Worm (Caenorhabditis elegans) whole organism, L2 larva: ENCODE data around the gene clec-38.

Source experiments
- C34F6.9 ChIP-seq: fragments of 150-350 bp; optimal IDR thresholded peaks from 2 replicates; lab custom pipeline; 2014; ENCODE audit warnings: missing biosample characterization, missing genetic modification characterization
- F13H6.1 ChIP-seq: sonication (generic microtip); optimal IDR thresholded peaks from 2 replicates; lab custom pipeline; 2016; ENCODE audit warnings: missing genetic modification characterization, missing compliant biosample characterization
- R02D3.7 ChIP-seq: fragments of 150-350 bp; optimal IDR thresholded peaks from 2 replicates; lab custom pipeline; 2014; ENCODE audit warnings: missing biosample characterization, missing genetic modification characterization
- Y55F3AM.14 ChIP-seq: fragments of 200-800 bp; sonication (Bioruptor generic); optimal IDR thresholded peaks from 2 replicates; lab custom pipeline; 2018; ENCODE audit warnings: mild to moderate bottlenecking, missing genetic modification characterization, missing compliant biosample characterization
- ZK546.5 ChIP-seq: sonication (generic microtip); optimal IDR thresholded peaks from 2 replicates; lab custom pipeline; 2017; ENCODE audit warnings: missing biosample characterization, missing genetic modification characterization
- alr-1 ChIP-seq: fragments of 150-350 bp; optimal IDR thresholded peaks from 2 replicates; lab custom pipeline; 2014; ENCODE audit warnings: missing biosample characterization, missing genetic modification characterization
- aly-2 ChIP-seq: fragments of 150-350 bp; optimal IDR thresholded peaks from 2 replicates; lab custom pipeline; 2014; ENCODE audit warnings: missing biosample characterization, missing genetic modification characterization
- ama-1 ChIP-seq: fragments of 150-350 bp; optimal IDR thresholded peaks from 2 replicates; lab custom pipeline; 2018; ENCODE audit warnings: inconsistent platforms
- blmp-1 ChIP-seq: sonication (generic microtip); optimal IDR thresholded peaks from 2 replicates; lab custom pipeline; 2017; ENCODE audit warnings: missing genetic modification characterization, mild to moderate bottlenecking, missing compliant biosample characterization, antibody characterized with exemption, moderate library complexity; ENCODE audit not compliant: insufficient read depth
- ceh-16 ChIP-seq: fragments of 150-350 bp; optimal IDR thresholded peaks from 2 replicates; lab custom pipeline; 2014; ENCODE audit warnings: missing biosample characterization, missing genetic modification characterization
- ceh-82 ChIP-seq: fragments of 150-350 bp; optimal IDR thresholded peaks from 2 replicates; lab custom pipeline; 2014; ENCODE audit warnings: missing biosample characterization, missing genetic modification characterization
- crh-2 ChIP-seq: sonication (generic microtip); optimal IDR thresholded peaks from 2 replicates; lab custom pipeline; 2017; ENCODE audit warnings: missing biosample characterization, missing genetic modification characterization
- dmd-4 ChIP-seq: sonication (generic microtip); optimal IDR thresholded peaks from 2 replicates; lab custom pipeline; 2017; ENCODE audit warnings: missing biosample characterization, missing genetic modification characterization
- fos-1 ChIP-seq: fragments of 150-350 bp; optimal IDR thresholded peaks from 2 replicates; lab custom pipeline; 2014; ENCODE audit warnings: missing biosample characterization, missing genetic modification characterization
- gmeb-1 ChIP-seq: fragments of 150-350 bp; optimal IDR thresholded peaks from 2 replicates; lab custom pipeline; 2014; ENCODE audit warnings: missing biosample characterization, missing genetic modification characterization
- lin-13 ChIP-seq: fragments of 150-350 bp; optimal IDR thresholded peaks from 2 replicates; lab custom pipeline; 2014; ENCODE audit warnings: missing biosample characterization, missing genetic modification reagents, missing genetic modification characterization
- lin-39 ChIP-seq: fragments of 150-350 bp; optimal IDR thresholded peaks from 2 replicates; lab custom pipeline; 2014; ENCODE audit warnings: missing biosample characterization, missing genetic modification reagents, missing genetic modification characterization
- lsy-2 ChIP-seq, 2 experiments: fragments of 150-350 bp in 1 of 2; sonication (generic microtip) in 1 of 2; optimal IDR thresholded peaks; 2 replicates each; lab custom pipeline; 2014 to 2017; ENCODE audit warnings: missing biosample characterization in 2 of 2, missing genetic modification characterization in 2 of 2
- mdl-1 ChIP-seq, 2 experiments: fragments of 150-350 bp in 1 of 2; sonication (generic microtip) in 1 of 2; optimal IDR thresholded peaks; 2 replicates each; lab custom pipeline; 2017; ENCODE audit warnings: missing biosample characterization in 2 of 2, missing genetic modification characterization in 2 of 2
- nhr-10 ChIP-seq: sonication (generic microtip); optimal IDR thresholded peaks from 2 replicates; lab custom pipeline; 2017; ENCODE audit warnings: missing biosample characterization, missing genetic modification characterization
- nhr-11 ChIP-seq: fragments of 150-350 bp; optimal IDR thresholded peaks from 2 replicates; lab custom pipeline; 2014; ENCODE audit warnings: missing biosample characterization, missing genetic modification characterization
- nhr-12 ChIP-seq: fragments of 150-350 bp; optimal IDR thresholded peaks from 2 replicates; lab custom pipeline; 2014; ENCODE audit warnings: missing biosample characterization, missing genetic modification characterization
- nhr-129 ChIP-seq: fragments of 150-350 bp; optimal IDR thresholded peaks from 2 replicates; lab custom pipeline; 2014; ENCODE audit warnings: missing biosample characterization, missing genetic modification characterization
- nhr-21 ChIP-seq: fragments of 150-350 bp; optimal IDR thresholded peaks from 2 replicates; lab custom pipeline; 2014; ENCODE audit warnings: missing biosample characterization, missing genetic modification characterization
- nhr-25 ChIP-seq: fragments of 150-350 bp; sonication (generic microtip); optimal IDR thresholded peaks from 3 replicates; lab custom pipeline; 2014; ENCODE audit warnings: missing biosample characterization, missing genetic modification characterization
- nhr-6 ChIP-seq: fragments of 150-350 bp; optimal IDR thresholded peaks from 2 replicates; lab custom pipeline; 2014; ENCODE audit warnings: missing biosample characterization, missing genetic modification characterization
- nhr-77 ChIP-seq: fragments of 150-350 bp; optimal IDR thresholded peaks from 2 replicates; lab custom pipeline; 2014; ENCODE audit warnings: missing biosample characterization, missing genetic modification characterization
- peb-1 ChIP-seq: fragments of 150-350 bp; optimal IDR thresholded peaks from 2 replicates; lab custom pipeline; 2014; ENCODE audit warnings: missing biosample characterization, missing genetic modification characterization
- sem-4 ChIP-seq: fragments of 150-350 bp; optimal IDR thresholded peaks from 2 replicates; lab custom pipeline; 2014; ENCODE audit warnings: missing biosample characterization, missing genetic modification reagents, missing genetic modification characterization
- skn-1 ChIP-seq: sonication (generic microtip); optimal IDR thresholded peaks from 2 replicates; lab custom pipeline; 2017; ENCODE audit warnings: missing biosample characterization, missing genetic modification characterization
- sma-3 ChIP-seq: sonication (generic microtip); optimal IDR thresholded peaks from 2 replicates; lab custom pipeline; 2016; ENCODE audit warnings: missing genetic modification reagents, missing genetic modification characterization, missing compliant biosample characterization
- sma-9 ChIP-seq, 2 experiments: fragments of 150-350 bp in 1 of 2; sonication (generic microtip) in 1 of 2; optimal IDR thresholded peaks; 2 replicates each; lab custom pipeline; 2014 to 2016; ENCODE audit warnings: missing genetic modification characterization in 2 of 2, mild to moderate bottlenecking in 1 of 2, missing biosample characterization in 1 of 2, missing compliant biosample characterization in 1 of 2, missing genetic modification reagents in 1 of 2, moderate library complexity in 1 of 2
- unc-39 ChIP-seq: fragments of 150-350 bp; optimal IDR thresholded peaks from 2 replicates; lab custom pipeline; 2014; ENCODE audit warnings: missing biosample characterization, missing genetic modification characterization
- unc-55 ChIP-seq: fragments of 150-350 bp; sonication (generic microtip); optimal IDR thresholded peaks from 3 replicates; lab custom pipeline; 2014; ENCODE audit warnings: missing biosample characterization, missing genetic modification reagents, missing genetic modification characterization
- unc-62 ChIP-seq: fragments of 150-350 bp; optimal IDR thresholded peaks from 2 replicates; lab custom pipeline; 2014; ENCODE audit warnings: missing biosample characterization, missing genetic modification reagents, missing genetic modification characterization
- zag-1 ChIP-seq: fragments of 150-350 bp; optimal IDR thresholded peaks from 2 replicates; lab custom pipeline; 2014; ENCODE audit warnings: missing biosample characterization, missing genetic modification characterization
- ztf-1 ChIP-seq: fragments of 200-800 bp; sonication (Bioruptor generic); conservative IDR thresholded peaks from 2 replicates; pipeline ENCODE4 v1.3.6; 2022; ENCODE audit warnings: missing genetic modification characterization, missing compliant biosample characterization
- ztf-11 ChIP-seq: sonication (generic microtip); optimal IDR thresholded peaks from 2 replicates; lab custom pipeline; 2017; ENCODE audit warnings: missing biosample characterization, missing genetic modification characterization
- ztf-4 ChIP-seq: fragments of 150-350 bp; optimal IDR thresholded peaks from 2 replicates; lab custom pipeline; 2014; ENCODE audit warnings: missing biosample characterization, missing genetic modification characterization

clec-38 gene

ce11 chrV:16731600-16731999 lies 3.8 kb downstream of the clec-38 start, which contains the start of gene srz-100:
TSS of gene srz-100 (plus strand) at chrV:16731900.
- TF ChIP-seq ama-1 (lab: Kevin White, UChicago): no peak
- TF ChIP-seq aly-2: no peak
- no peak for TF ChIP-seq lin-39 (tag; lab: Kevin White, UChicago)
- TF ChIP-seq mdl-1 (tag; optimal IDR thresholded peaks at IDR 0.05; lab: Kevin White, UChicago): no peak
- no peak for TF ChIP-seq nhr-21
- no peak for TF ChIP-seq nhr-12
- no peak for TF ChIP-seq unc-62 (GFP tag; lab: Kevin White, UChicago)
- no peak for TF ChIP-seq ceh-82
- no peak for TF ChIP-seq peb-1 (tag; lab: Kevin White, UChicago)
- TF ChIP-seq lsy-2 (tag; optimal IDR thresholded peaks at IDR 0.05; lab: Kevin White, UChicago): no peak
- TF ChIP-seq alr-1 (tag; lab: Kevin White, UChicago): no peak
- no peak for TF ChIP-seq sma-3 (GFP tag; lab: Kevin White, UChicago)
- no peak for TF ChIP-seq ZK546.5 (tag; lab: Kevin White, UChicago)
- no peak for TF ChIP-seq dmd-4 (tag; lab: Kevin White, UChicago)
- no peak for TF ChIP-seq nhr-77 (tag; lab: Kevin White, UChicago)
- TF ChIP-seq ztf-1 (GFP tag; lab: Robert Waterston, UW): no peak
- no peak for TF ChIP-seq ztf-4

DNA sequence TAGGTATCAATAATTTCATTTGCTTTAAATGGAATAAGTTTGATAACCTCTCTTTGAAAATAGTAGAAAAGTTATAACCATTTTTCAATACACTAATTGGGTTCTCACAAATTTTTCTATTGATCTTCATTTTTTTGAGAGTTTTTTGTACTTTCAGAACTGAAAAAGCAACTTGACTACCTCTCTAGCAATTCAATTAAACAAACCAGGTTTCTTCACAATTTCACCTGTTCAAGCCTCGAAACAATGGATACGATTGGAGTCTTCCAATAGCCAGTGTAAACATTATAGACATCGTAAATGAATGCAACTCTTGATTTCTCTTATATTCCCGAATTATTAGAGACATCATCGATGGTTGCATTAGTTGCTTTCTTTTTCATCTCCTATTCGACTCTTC lies 5.5 kb downstream of the clec-38 start, which contains the start of gene srz-99:
TSS of gene srz-99 (plus strand) at position 301 of the 400 bp plus-strand sequence.
- TF ChIP-seq lin-13 (GFP tag; lab: Kevin White, UChicago) (no peak), sem-4 (tag; lab: Kevin White, UChicago) (no peak), ztf-11 (tag; lab: Kevin White, UChicago) (no peak), sma-9 (GFP tag; optimal IDR thresholded peaks at IDR 0.05; lab: Kevin White, UChicago) (no peak), sma-9 (tag; optimal IDR thresholded peaks at IDR 0.05; lab: Kevin White, UChicago) (no peak), R02D3.7 (tag; lab: Kevin White, UChicago) (no peak), C34F6.9 (no peak), nhr-11 (tag; lab: Kevin White, UChicago) (no peak), unc-55 (GFP tag; lab: Kevin White, UChicago) (no peak), nhr-77 (tag; lab: Kevin White, UChicago) (no peak), nhr-21 (no peak)

DNA sequence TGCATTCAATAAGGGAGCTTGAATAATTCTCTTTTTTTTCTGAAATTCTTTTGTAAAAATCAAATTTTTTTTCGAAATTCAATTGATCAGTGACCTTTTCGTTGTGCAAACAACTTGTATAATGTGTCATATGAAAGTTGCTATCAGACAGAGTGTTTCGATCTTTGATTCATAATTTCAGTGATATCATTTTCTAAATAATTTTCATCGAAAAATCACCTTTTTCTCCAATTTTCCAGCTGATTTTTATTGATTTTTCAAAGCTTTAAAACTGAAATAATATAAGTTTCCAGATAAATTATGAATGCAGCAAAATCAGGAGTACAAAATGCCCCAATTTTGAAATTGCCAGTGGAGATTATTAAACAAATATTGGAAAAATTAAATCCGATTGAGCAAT lies 7.0 kb downstream of the clec-38 start, which contains the start of gene fbxa-127:
TSS of gene fbxa-127 (plus strand) at position 301 of the 400 bp plus-strand sequence.
- TF ChIP-seq fos-1 (tag; lab: Kevin White, UChicago) (peak; percentile 60), lin-13 (GFP tag; lab: Kevin White, UChicago) (no peak), unc-55 (GFP tag; lab: Kevin White, UChicago) (no peak)

DNA sequence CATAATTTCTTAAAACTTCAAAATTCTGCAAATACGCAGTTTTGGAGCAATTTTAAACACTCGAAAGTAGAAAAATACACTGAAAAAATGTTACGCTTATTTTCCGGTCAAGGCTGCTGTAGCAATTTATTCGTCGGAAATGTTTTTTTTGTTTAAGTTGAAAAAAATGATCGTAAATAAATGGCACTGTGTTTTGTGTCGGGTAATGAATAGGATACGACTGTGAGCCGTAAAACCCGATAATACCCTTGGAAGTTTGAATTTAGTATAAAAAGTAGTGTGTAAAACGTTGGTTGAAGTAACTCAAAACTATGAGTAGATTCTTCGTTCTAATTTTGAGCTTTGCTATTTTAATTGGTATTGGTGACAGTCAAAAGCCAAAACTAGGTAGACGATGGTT lies 8.5 kb downstream of the clec-38 start, which contains the start of gene T25E12.14:
TSS of gene T25E12.14 (plus strand) at position 301 of the 400 bp plus-strand sequence.
- TF ChIP-seq Y55F3AM.14 (no peak), F13H6.1 (no peak), R02D3.7 (tag; lab: Kevin White, UChicago) (no peak), unc-62 (GFP tag; lab: Kevin White, UChicago) (no peak), sma-3 (GFP tag; lab: Kevin White, UChicago) (no peak), ztf-4 (no peak), fos-1 (tag; lab: Kevin White, UChicago) (no peak), sma-9 (GFP tag; optimal IDR thresholded peaks at IDR 0.05; lab: Kevin White, UChicago) (no peak), sma-9 (tag; optimal IDR thresholded peaks at IDR 0.05; lab: Kevin White, UChicago) (no peak), ZK546.5 (tag; lab: Kevin White, UChicago) (no peak), ztf-1 (GFP tag; lab: Robert Waterston, UW) (no peak), nhr-10 (tag; lab: Kevin White, UChicago) (no peak), skn-1 (tag; lab: Kevin White, UChicago) (no peak)

DNA sequence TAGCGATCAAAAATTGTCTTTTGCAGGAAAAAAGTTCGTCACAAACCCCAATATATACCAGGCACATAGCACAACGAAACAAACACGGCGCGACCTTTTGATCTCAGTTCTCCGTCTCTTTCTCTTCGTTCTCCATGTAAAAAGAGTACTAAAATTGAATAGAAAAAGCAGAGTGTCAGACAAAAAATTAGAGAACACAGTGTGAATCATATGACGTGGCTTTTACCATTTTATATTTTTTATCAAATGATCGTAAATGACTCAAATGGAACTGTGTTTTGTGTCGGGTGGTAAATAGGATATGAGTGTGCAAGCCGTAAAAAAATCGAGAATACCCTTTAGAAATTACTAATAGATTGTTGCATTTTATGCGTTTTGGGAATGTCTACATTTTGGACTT lies 9.5 kb downstream of the clec-38 start:
- TF ChIP-seq ceh-82: no peak
- no peak for TF ChIP-seq unc-55 (GFP tag; lab: Kevin White, UChicago)
- TF ChIP-seq crh-2 (tag; lab: Kevin White, UChicago): peak; percentile 65
- peak; percentile 16 for TF ChIP-seq gmeb-1 (tag; lab: Kevin White, UChicago)
- peak; percentile 95 for TF ChIP-seq fos-1 (tag; lab: Kevin White, UChicago)
- TF ChIP-seq zag-1: no peak
- TF ChIP-seq blmp-1: no peak
- no peak for TF ChIP-seq nhr-12
- no peak for TF ChIP-seq C34F6.9
- no peak for TF ChIP-seq skn-1 (tag; lab: Kevin White, UChicago)
- peak; percentile 74 for TF ChIP-seq sma-9 (GFP tag; optimal IDR thresholded peaks at IDR 0.05; lab: Kevin White, UChicago)
- TF ChIP-seq sma-9 (tag; optimal IDR thresholded peaks at IDR 0.05; lab: Kevin White, UChicago): no peak
- TF ChIP-seq nhr-6 (tag; lab: Kevin White, UChicago): no peak
- no peak for TF ChIP-seq ztf-1 (GFP tag; lab: Robert Waterston, UW)
- no peak for TF ChIP-seq nhr-129 (tag; lab: Kevin White, UChicago)
- no peak for TF ChIP-seq nhr-21
- TF ChIP-seq ztf-4: no peak
- TF ChIP-seq sma-3 (GFP tag; lab: Kevin White, UChicago): peak; percentile 31
- TF ChIP-seq sem-4 (tag; lab: Kevin White, UChicago): no peak
- TF ChIP-seq unc-39 (tag; lab: Kevin White, UChicago): no peak
- TF ChIP-seq ZK546.5 (tag; lab: Kevin White, UChicago): no peak
- TF ChIP-seq nhr-25 (tag; lab: Kevin White, UChicago): no peak
- TF ChIP-seq nhr-77 (tag; lab: Kevin White, UChicago): no peak
- TF ChIP-seq ceh-16 (tag; lab: Kevin White, UChicago): no peak
